Worm (Caenorhabditis elegans): ENCODE results near the gene Y47D3A.21.

- TF ChIP-seq T22C8.4 (GFP tag; IDR thresholded peaks at IDR 0.05) (no peak), ztf-23 (GFP tag; IDR thresholded peaks at IDR 0.05) (no peak), ref-1 (GFP tag; conservative IDR thresholded peaks at IDR 0.05) (no peak), cog-1 (tag; optimal IDR thresholded peaks at IDR 0.05) (no peak), flt-1 (GFP tag; IDR thresholded peaks at IDR 0.05) (no peak), med-1 (GFP tag; optimal IDR thresholded peaks at IDR 0.05; ENCODE audit: insufficient read depth) (no peak), klf-2 (GFP tag; conservative IDR thresholded peaks at IDR 0.05) (no peak), tab-1 (GFP tag; IDR thresholded peaks at IDR 0.05) (no peak)
These were observed 45.4 kb upstream of the Y47D3A.21 start for ce11 chrIII:11324093-11324492.
